Worm (Caenorhabditis elegans) whole organism, L1 larva: ENCODE data around the gene R02E4.3.

ENCODE experiments used
- C04F5.9 ChIP-seq: sonication (generic microtip); optimal IDR thresholded peaks from 2 replicates; lab custom pipeline; 2016; ENCODE audit warnings: missing genetic modification characterization, missing compliant biosample characterization
- C34B4.2 ChIP-seq: sonication (generic microtip); optimal IDR thresholded peaks from 2 replicates; lab custom pipeline; 2017; ENCODE audit warnings: mild to moderate bottlenecking, missing genetic modification characterization, missing compliant biosample characterization
- F16B12.6 ChIP-seq: fragments of 150-350 bp; optimal IDR thresholded peaks from 2 replicates; lab custom pipeline; 2014; ENCODE audit warnings: missing biosample characterization, missing genetic modification characterization
- aha-1 ChIP-seq: fragments of 150-350 bp; optimal IDR thresholded peaks from 2 replicates; lab custom pipeline; 2014; ENCODE audit warnings: missing biosample characterization, missing genetic modification characterization
- aly-2 ChIP-seq: fragments of 150-350 bp; optimal IDR thresholded peaks from 2 replicates; lab custom pipeline; 2014; ENCODE audit warnings: missing biosample characterization, missing genetic modification characterization
- blmp-1 ChIP-seq: fragments of 150-350 bp; optimal IDR thresholded peaks from 2 replicates; lab custom pipeline; 2014; ENCODE audit warnings: missing biosample characterization, missing genetic modification characterization
- ceh-82 ChIP-seq, 3 experiments: fragments of 150-350 bp in 1 of 3; sonication (generic microtip) in 2 of 3; optimal IDR thresholded peaks; 2 replicates each; lab custom pipeline; 2014 to 2017; ENCODE audit warnings: missing biosample characterization in 3 of 3, missing genetic modification characterization in 3 of 3
- ceh-88 ChIP-seq: fragments of 200-800 bp; sonication (Bioruptor generic); IDR thresholded peaks from 2 replicates; pipeline ENCODE4 v1.3.6; 2022; ENCODE audit warnings: missing genetic modification characterization, missing compliant biosample characterization
- ceh-90 ChIP-seq: sonication (generic microtip); optimal IDR thresholded peaks from 2 replicates; lab custom pipeline; 2016; ENCODE audit warnings: missing genetic modification characterization, missing compliant biosample characterization
- ces-1 ChIP-seq: fragments of 150-350 bp; optimal IDR thresholded peaks from 2 replicates; lab custom pipeline; 2014; ENCODE audit warnings: missing biosample characterization, missing genetic modification reagents, missing genetic modification characterization
- dpl-1 ChIP-seq, 3 experiments: fragments of 150-350 bp in 2 of 3; sonication (generic microtip) in 1 of 3; optimal IDR thresholded peaks; 2 replicates each; lab custom pipeline; 2014 to 2017; ENCODE audit warnings: missing biosample characterization in 3 of 3, missing genetic modification characterization in 3 of 3, missing genetic modification reagents in 3 of 3
- efl-3 ChIP-seq: fragments of 200-800 bp; sonication (Bioruptor generic); optimal IDR thresholded peaks from 2 replicates; lab custom pipeline; 2018; ENCODE audit warnings: mild to moderate bottlenecking, missing genetic modification characterization, missing compliant biosample characterization
- egl-13 ChIP-seq: sonication (generic microtip); optimal IDR thresholded peaks from 2 replicates; lab custom pipeline; 2016; ENCODE audit warnings: missing genotype, missing genetic modification reagents, missing genetic modification characterization, missing compliant biosample characterization
- elt-2 ChIP-seq: sonication (generic microtip); optimal IDR thresholded peaks from 2 replicates; lab custom pipeline; 2016; ENCODE audit warnings: missing genetic modification characterization, mild to moderate bottlenecking, inconsistent platforms, missing compliant biosample characterization, missing genetic modification reagents
- fkh-10 ChIP-seq: sonication (generic microtip); optimal IDR thresholded peaks from 2 replicates; lab custom pipeline; 2017; ENCODE audit warnings: missing biosample characterization, missing genetic modification reagents, missing genetic modification characterization
- fkh-4 ChIP-seq: sonication (generic microtip); optimal IDR thresholded peaks from 2 replicates; lab custom pipeline; 2016; ENCODE audit warnings: missing compliant biosample characterization, missing genetic modification characterization, borderline replicate concordance
- grh-1 ChIP-seq: fragments of 200-800 bp; sonication (Bioruptor generic); IDR thresholded peaks from 2 replicates; pipeline ENCODE4 v1.3.6; 2022; ENCODE audit warnings: missing genetic modification reagents, missing genetic modification characterization, missing compliant biosample characterization
- hpl-2 ChIP-seq: fragments of 150-350 bp; optimal IDR thresholded peaks from 2 replicates; lab custom pipeline; 2014; ENCODE audit warnings: missing biosample characterization, missing genetic modification reagents, missing genetic modification characterization
- irx-1 ChIP-seq: sonication (generic microtip); optimal IDR thresholded peaks from 2 replicates; lab custom pipeline; 2016; ENCODE audit warnings: missing genetic modification characterization, missing compliant biosample characterization
- isw-1 ChIP-seq: fragments of 200-800 bp; sonication (Bioruptor generic); IDR thresholded peaks from 2 replicates; pipeline ENCODE4 v1.3.6; 2022; ENCODE audit warnings: missing genetic modification characterization, missing compliant biosample characterization
- lin-14 ChIP-seq: fragments of 200-800 bp; sonication (Bioruptor generic); optimal IDR thresholded peaks from 2 replicates; lab custom pipeline; 2018; ENCODE audit warnings: mild to moderate bottlenecking, missing genetic modification characterization, moderate library complexity, missing compliant biosample characterization
- lin-35 ChIP-seq, 2 experiments: fragments of 150-350 bp; optimal IDR thresholded peaks; 2 replicates each; lab custom pipeline; 2014; ENCODE audit warnings: missing biosample characterization in 2 of 2, missing genetic modification characterization in 2 of 2, missing genetic modification reagents in 2 of 2
- lin-39 ChIP-seq: fragments of 150-350 bp; optimal IDR thresholded peaks from 2 replicates; lab custom pipeline; 2014; ENCODE audit warnings: missing biosample characterization, missing genetic modification reagents, missing genetic modification characterization
- lir-3 ChIP-seq: sonication (generic microtip); optimal IDR thresholded peaks from 2 replicates; lab custom pipeline; 2016; ENCODE audit warnings: mild to moderate bottlenecking, missing genetic modification characterization, moderate library complexity, missing compliant biosample characterization; ENCODE audit not compliant: poor library complexity
- lsy-2 ChIP-seq, 2 experiments: fragments of 150-350 bp; optimal IDR thresholded peaks; 2 replicates each; lab custom pipeline; 2014; ENCODE audit warnings: missing biosample characterization in 2 of 2, missing genetic modification characterization in 2 of 2
- mab-9 ChIP-seq: fragments of 200-800 bp; sonication (Bioruptor generic); IDR thresholded peaks from 2 replicates; pipeline ENCODE4 v1.3.6; 2022; ENCODE audit warnings: missing genetic modification reagents, missing genetic modification characterization, missing compliant biosample characterization
- mdl-1 ChIP-seq, 2 experiments: fragments of 150-350 bp; optimal IDR thresholded peaks; 2 replicates each; lab custom pipeline; 2014 to 2017; ENCODE audit warnings: missing biosample characterization in 2 of 2, missing genetic modification characterization in 2 of 2, inconsistent platforms in 1 of 2
- mep-1 ChIP-seq: fragments of 150-350 bp; optimal IDR thresholded peaks from 2 replicates; lab custom pipeline; 2014; ENCODE audit warnings: missing biosample characterization, missing genetic modification characterization
- nhr-11 ChIP-seq: fragments of 150-350 bp; optimal IDR thresholded peaks from 2 replicates; lab custom pipeline; 2014; ENCODE audit warnings: missing biosample characterization, missing genetic modification characterization
- nhr-12 ChIP-seq: sonication (generic microtip); optimal IDR thresholded peaks from 2 replicates; lab custom pipeline; 2017; ENCODE audit warnings: missing biosample characterization, missing genetic modification characterization
- nhr-20 ChIP-seq: sonication (generic microtip); optimal IDR thresholded peaks from 2 replicates; lab custom pipeline; 2016; ENCODE audit warnings: mild to moderate bottlenecking, missing genetic modification characterization, missing compliant biosample characterization
- nhr-237 ChIP-seq: fragments of 150-350 bp; optimal IDR thresholded peaks from 2 replicates; lab custom pipeline; 2014; ENCODE audit warnings: missing biosample characterization, missing genetic modification characterization
- nhr-28 ChIP-seq: fragments of 150-350 bp; optimal IDR thresholded peaks from 2 replicates; lab custom pipeline; 2014; ENCODE audit warnings: missing biosample characterization, missing genetic modification characterization
- nhr-47 ChIP-seq: sonication (generic microtip); optimal IDR thresholded peaks from 2 replicates; lab custom pipeline; 2016; ENCODE audit warnings: mild to moderate bottlenecking, missing genetic modification characterization, moderate library complexity, missing compliant biosample characterization
- nhr-71 ChIP-seq: sonication (generic microtip); optimal IDR thresholded peaks from 2 replicates; lab custom pipeline; 2016; ENCODE audit warnings: mild to moderate bottlenecking, missing genetic modification characterization, moderate library complexity, missing compliant biosample characterization
- nhr-77 ChIP-seq: fragments of 150-350 bp; optimal IDR thresholded peaks from 2 replicates; lab custom pipeline; 2014; ENCODE audit warnings: missing biosample characterization, missing genetic modification characterization
- nhr-84 ChIP-seq: sonication (generic microtip); optimal IDR thresholded peaks from 2 replicates; lab custom pipeline; 2017; ENCODE audit warnings: missing biosample characterization, missing genetic modification characterization
- nhr-85 ChIP-seq: sonication (generic microtip); peaks from one replicate; lab custom pipeline; 2016; ENCODE audit warnings: missing genetic modification characterization, inconsistent platforms, missing compliant biosample characterization
- nhr-90 ChIP-seq: sonication (generic microtip); optimal IDR thresholded peaks from 2 replicates; lab custom pipeline; 2016; ENCODE audit warnings: mild to moderate bottlenecking, missing genetic modification characterization, missing compliant biosample characterization; ENCODE audit not compliant: poor library complexity
- pqm-1 ChIP-seq: sonication (generic microtip); optimal IDR thresholded peaks from 3 replicates; lab custom pipeline; 2017; ENCODE audit warnings: missing biosample characterization, missing genetic modification characterization
- rnt-1 ChIP-seq: sonication (generic microtip); optimal IDR thresholded peaks from 2 replicates; lab custom pipeline; 2016; ENCODE audit warnings: mild to moderate bottlenecking, missing genetic modification characterization, moderate library complexity, missing compliant biosample characterization
- snpc-4 ChIP-seq: fragments of 150-350 bp; optimal IDR thresholded peaks from 2 replicates; lab custom pipeline; 2014; ENCODE audit warnings: missing biosample characterization, missing genetic modification characterization
- snu-23 ChIP-seq: sonication (generic microtip); optimal IDR thresholded peaks from 2 replicates; lab custom pipeline; 2016; ENCODE audit warnings: missing genetic modification characterization, missing compliant biosample characterization
- sox-4 ChIP-seq: sonication (generic microtip); optimal IDR thresholded peaks from 2 replicates; lab custom pipeline; 2016; ENCODE audit warnings: missing genetic modification characterization, missing compliant biosample characterization
- sup-37 ChIP-seq: fragments of 200-800 bp; sonication (Bioruptor generic); optimal IDR thresholded peaks from 2 replicates; lab custom pipeline; 2018; ENCODE audit warnings: mild to moderate bottlenecking, missing genetic modification characterization, missing compliant biosample characterization
- swsn-7 ChIP-seq: sonication (generic microtip); optimal IDR thresholded peaks from 2 replicates; lab custom pipeline; 2016; ENCODE audit warnings: missing genetic modification characterization, missing compliant biosample characterization
- tbx-2 ChIP-seq: sonication (generic microtip); optimal IDR thresholded peaks from 2 replicates; lab custom pipeline; 2016; ENCODE audit warnings: missing genetic modification characterization, missing compliant biosample characterization
- tlp-1 ChIP-seq: fragments of 150-350 bp; optimal IDR thresholded peaks from 2 replicates; lab custom pipeline; 2014; ENCODE audit warnings: missing biosample characterization, missing genetic modification characterization
- unc-130 ChIP-seq: fragments of 150-350 bp; optimal IDR thresholded peaks from 2 replicates; lab custom pipeline; 2017; ENCODE audit warnings: missing biosample characterization, missing genetic modification characterization, inconsistent platforms
- unc-30 ChIP-seq: sonication (generic microtip); optimal IDR thresholded peaks from 2 replicates; lab custom pipeline; 2017; ENCODE audit warnings: missing biosample characterization, missing genetic modification characterization
- unc-86 ChIP-seq: sonication (generic microtip); optimal IDR thresholded peaks from 2 replicates; lab custom pipeline; 2016; ENCODE audit warnings: missing genetic modification characterization, missing compliant biosample characterization
- xbp-1 ChIP-seq: sonication (generic microtip); optimal IDR thresholded peaks from 2 replicates; lab custom pipeline; 2016; ENCODE audit warnings: missing genetic modification characterization, missing compliant biosample characterization
- ztf-11 ChIP-seq, 2 experiments: sonication (generic microtip); optimal IDR thresholded peaks; 2 replicates each; lab custom pipeline; 2016 to 2017; ENCODE audit warnings: missing genetic modification characterization in 2 of 2, missing biosample characterization in 1 of 2, missing compliant biosample characterization in 1 of 2
- ztf-4 ChIP-seq: fragments of 150-350 bp; optimal IDR thresholded peaks from 2 replicates; lab custom pipeline; 2014; ENCODE audit warnings: missing biosample characterization, missing genetic modification characterization

Gene R02E4.3

DNA sequence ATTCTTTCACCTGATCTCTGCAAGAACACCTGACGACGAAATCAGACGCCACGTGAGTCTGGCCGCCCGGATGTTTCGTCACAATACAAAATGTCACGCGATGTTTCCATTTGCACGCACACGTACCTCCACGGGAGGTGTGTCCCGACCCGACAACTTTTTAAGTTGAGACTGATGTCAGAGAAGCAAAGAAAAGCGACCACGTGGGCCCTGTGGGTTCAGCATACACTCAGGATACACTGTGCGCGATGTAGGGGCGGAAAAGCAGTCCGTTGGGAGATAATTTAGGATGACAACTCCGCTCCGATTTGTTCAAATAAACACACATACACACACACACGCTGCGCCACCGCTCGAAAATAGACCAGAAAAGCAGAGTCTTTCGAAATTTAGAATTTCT, 40.3 kb upstream of the R02E4.3 start (continued):
- peak; percentile 99 for TF ChIP-seq nhr-20
- TF ChIP-seq C34B4.2 (tag; lab: Kevin White, UChicago), result no peak
- TF ChIP-seq ces-1 (GFP tag; lab: Kevin White, UChicago), result no peak
- no peak for TF ChIP-seq aly-2 (tag; lab: Kevin White, UChicago)
- peak; percentile 48 for TF ChIP-seq blmp-1 (tag; lab: Kevin White, UChicago)
- TF ChIP-seq mab-9, result peak; percentile 67; the same call in 1 of the 2 replicates
- TF ChIP-seq fkh-4 (tag; lab: Kevin White, UChicago), result no peak
- peak; percentile 66 for TF ChIP-seq nhr-28 (tag; lab: Kevin White, UChicago)
- TF ChIP-seq lsy-2 (tag; optimal IDR thresholded peaks at IDR 0.05; lab: Kevin White, UChicago), result peak; percentile 56 to 82
- peak; percentile 87 for TF ChIP-seq lir-3 (tag; lab: Kevin White, UChicago)
- peak; percentile 92 for TF ChIP-seq rnt-1 (tag; lab: Kevin White, UChicago)
- peak; percentile 60 for TF ChIP-seq unc-86 (tag; lab: Kevin White, UChicago)
- peak; percentile 76 for TF ChIP-seq ceh-88
- peak; percentile 12 to 49 (median 43) for TF ChIP-seq dpl-1 (GFP tag; optimal IDR thresholded peaks at IDR 0.05; lab: Kevin White, UChicago)
- no peak for TF ChIP-seq tlp-1 (tag; lab: Kevin White, UChicago)
- TF ChIP-seq ztf-4 (tag; lab: Kevin White, UChicago), result peak; percentile 91
- TF ChIP-seq nhr-11 (tag; lab: Kevin White, UChicago), result peak; percentile 29
- TF ChIP-seq nhr-71, result peak; percentile 99
- TF ChIP-seq egl-13 (tag; lab: Kevin White, UChicago), result peak; percentile 83
- no peak for TF ChIP-seq nhr-237
- peak; percentile 73 for TF ChIP-seq xbp-1 (tag; lab: Kevin White, UChicago)
- TF ChIP-seq isw-1, result peak; percentile 47
- TF ChIP-seq swsn-7 (tag; lab: Kevin White, UChicago), result peak; percentile 83
- peak; percentile 99 for TF ChIP-seq nhr-85 (tag; lab: Kevin White, UChicago)
- TF ChIP-seq aha-1 (tag; lab: Kevin White, UChicago), result peak; percentile 100
- peak; percentile 39 for TF ChIP-seq lin-39 (tag; lab: Kevin White, UChicago)
- TF ChIP-seq elt-2 (tag; lab: Kevin White, UChicago), result peak; percentile 90
- TF ChIP-seq hpl-2 (GFP tag; lab: Kevin White, UChicago), result peak; percentile 10
- TF ChIP-seq lin-14 (GFP tag; lab: Kevin White, UChicago), result peak; percentile 98
- TF ChIP-seq ceh-90 (tag; lab: Kevin White, UChicago), result no peak
- peak; percentile 95 for TF ChIP-seq nhr-90
- TF ChIP-seq irx-1 (tag; lab: Kevin White, UChicago), result peak; percentile 82
- TF ChIP-seq nhr-47 (tag; lab: Kevin White, UChicago), result peak; percentile 90
- TF ChIP-seq nhr-77 (tag; lab: Kevin White, UChicago), result peak; percentile 47
- peak; percentile 77 for TF ChIP-seq sup-37 (GFP tag; lab: Kevin White, UChicago)
- TF ChIP-seq sox-4 (tag; lab: Kevin White, UChicago), result peak; percentile 73
- peak; percentile 93 for TF ChIP-seq tbx-2 (tag; lab: Kevin White, UChicago)
- TF ChIP-seq F16B12.6, result no peak
- TF ChIP-seq snu-23 (GFP tag; lab: Kevin White, UChicago), result peak; percentile 90
- TF ChIP-seq ceh-82 (tag; optimal IDR thresholded peaks at IDR 0.05; lab: Kevin White, UChicago), result peak in 2 of 3 experiments; percentile 30 to 41
- TF ChIP-seq ztf-11 (tag; optimal IDR thresholded peaks at IDR 0.05; lab: Kevin White, UChicago), result no peak
- TF ChIP-seq nhr-12, result peak; percentile 37
- TF ChIP-seq nhr-84 (tag; lab: Kevin White, UChicago), result peak; percentile 6
- TF ChIP-seq unc-130 (tag; lab: Kevin White, UChicago), result peak; percentile 51
- peak; percentile 76 for TF ChIP-seq grh-1 (GFP tag; lab: Robert Waterston, UW)
- TF ChIP-seq mdl-1 (tag; optimal IDR thresholded peaks at IDR 0.05; lab: Kevin White, UChicago), result peak; percentile 74 to 99
- TF ChIP-seq C04F5.9 (tag; lab: Kevin White, UChicago), result peak; percentile 48
- no peak for TF ChIP-seq unc-30 (tag; lab: Kevin White, UChicago)
- peak; percentile 42 for TF ChIP-seq fkh-10 (GFP tag; lab: Kevin White, UChicago)
- peak; percentile 60 for TF ChIP-seq snpc-4
- TF ChIP-seq lin-35 (GFP tag; optimal IDR thresholded peaks at IDR 0.05; lab: Kevin White, UChicago), result peak; percentile 19 to 88
- no peak for TF ChIP-seq efl-3 (GFP tag; lab: Kevin White, UChicago)
- peak; percentile 84 for TF ChIP-seq mep-1 (tag; lab: Kevin White, UChicago)
- TF ChIP-seq pqm-1, result no peak
